Worm (Caenorhabditis elegans): ENCODE results near the gene ZK1010.8.

Gene ZK1010.8

ce11 chrIII:13032429-13033018 is 32.1 kb upstream of the ZK1010.8 start (continued):
- TF ChIP-seq atf-7 (tag; optimal IDR thresholded peaks at IDR 0.05) (no peak), mel-28 (tag; optimal IDR thresholded peaks at IDR 0.05; ENCODE audit: borderline replicate concordance) (no peak), bed-1 (GFP tag; IDR thresholded peaks at IDR 0.05) (no peak), sptf-2 (GFP tag; optimal IDR thresholded peaks at IDR 0.05) (no peak), F55B11.4 (tag; optimal IDR thresholded peaks at IDR 0.05; ENCODE audit: borderline replicate concordance, insufficient read depth) (no peak), hmg-1.2 (GFP tag; IDR thresholded peaks at IDR 0.05) (no peak), madf-10 (tag; optimal IDR thresholded peaks at IDR 0.05) (no peak), dpl-1 (GFP tag; optimal IDR thresholded peaks at IDR 0.05) (no peak), Y56A3A.18 (GFP tag; IDR thresholded peaks at IDR 0.05) (no peak)

DNA sequence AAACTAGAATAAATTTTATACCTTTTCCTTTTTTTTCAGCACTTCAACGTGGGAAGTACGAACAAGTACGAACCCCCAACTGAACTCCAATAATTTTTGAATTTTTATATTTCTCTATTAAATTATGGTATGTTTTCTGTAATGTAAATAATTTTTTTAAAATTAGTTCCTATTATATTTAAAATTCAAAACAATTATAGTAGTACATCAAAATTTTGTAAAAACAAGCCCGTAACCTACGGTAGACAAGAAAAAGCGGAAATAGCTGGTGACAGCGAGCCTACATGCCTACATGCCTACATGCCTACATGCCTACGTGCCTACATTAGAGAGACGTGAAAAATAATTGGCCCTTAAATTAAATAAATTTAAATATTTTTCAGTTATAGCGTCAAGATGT is 31.2 kb upstream of the ZK1010.8 start, which contains the start of gene F14F7.5:
F14F7.5 (plus strand) TSS at position 301 of the 400 bp plus-strand sequence.
- TF ChIP-seq F57C9.4 (tag; optimal IDR thresholded peaks at IDR 0.05), result no peak
- no peak for TF ChIP-seq hmg-20 (GFP tag; IDR thresholded peaks at IDR 0.05)
- TF ChIP-seq sdz-38 (tag; optimal IDR thresholded peaks at IDR 0.05), result no peak
- no peak for TF ChIP-seq nhr-27 (tag; optimal IDR thresholded peaks at IDR 0.05)
- TF ChIP-seq Y53F4B.3 (GFP tag; IDR thresholded peaks at IDR 0.05), result no peak
- no peak for TF ChIP-seq cebp-2 (GFP tag; IDR thresholded peaks at IDR 0.05)
- TF ChIP-seq F57A8.1 (GFP tag; optimal IDR thresholded peaks at IDR 0.05), result no peak
- TF ChIP-seq ccch-3 (GFP tag; optimal IDR thresholded peaks at IDR 0.05), result no peak
- TF ChIP-seq dpl-1 (GFP tag; optimal IDR thresholded peaks at IDR 0.05), result no peak
- TF ChIP-seq pbrm-1 (GFP tag; IDR thresholded peaks at IDR 0.05), result no peak
- TF ChIP-seq mcd-1 (GFP tag; IDR thresholded peaks at IDR 0.05), result no peak
- no peak for TF ChIP-seq let-607 (tag; optimal IDR thresholded peaks at IDR 0.05)
- TF ChIP-seq unc-62 (GFP tag; optimal IDR thresholded peaks at IDR 0.05), result no peak
- no peak for TF ChIP-seq madf-10 (tag; optimal IDR thresholded peaks at IDR 0.05)
- no peak for TF ChIP-seq hsf-1 (GFP tag; IDR thresholded peaks at IDR 0.05)
- TF ChIP-seq ztf-28 (GFP tag; IDR thresholded peaks at IDR 0.05), result no peak
- no peak for TF ChIP-seq akir-1 (GFP tag; optimal IDR thresholded peaks at IDR 0.05)

DNA sequence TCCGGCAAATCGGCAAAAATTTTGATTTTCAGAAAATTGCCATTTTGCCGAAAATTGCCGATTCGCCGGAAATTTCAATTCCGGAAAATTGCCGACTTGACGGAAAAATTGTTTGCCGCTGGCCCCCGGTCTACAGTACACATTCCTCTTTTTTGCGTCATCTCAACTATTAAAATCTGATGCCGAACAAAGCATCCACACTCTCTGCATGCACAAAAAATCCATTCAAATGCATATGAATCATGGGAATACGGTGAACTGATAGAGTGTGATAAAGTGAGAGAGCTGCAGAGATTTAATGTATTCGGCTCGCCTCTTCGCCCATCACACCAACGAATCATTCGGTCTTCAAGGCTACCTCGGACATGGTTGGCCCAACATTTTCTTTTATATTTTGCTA is 30.1 kb upstream of the ZK1010.8 start, which contains the start of gene F14F7.7:
F14F7.7 (plus strand) TSS at position 354 of the 400 bp plus-strand sequence.
- no peak for TF ChIP-seq snpc-4 (GFP tag; optimal IDR thresholded peaks at IDR 0.05)
- TF ChIP-seq snpc-4 (tag; optimal IDR thresholded peaks at IDR 0.05), result no peak
- TF ChIP-seq ets-4 (GFP tag; optimal IDR thresholded peaks at IDR 0.05), result no peak
- TF ChIP-seq ekl-4 (GFP tag; IDR thresholded peaks at IDR 0.05), result no peak
- TF ChIP-seq hmg-1.2 (GFP tag; IDR thresholded peaks at IDR 0.05), result no peak
- no peak for TF ChIP-seq F33H1.4 (GFP tag; IDR thresholded peaks at IDR 0.05)
- no peak for TF ChIP-seq Y79H2A.3 (GFP tag; conservative IDR thresholded peaks at IDR 0.05)
- no peak for TF ChIP-seq nhr-90 (tag; optimal IDR thresholded peaks at IDR 0.05)
- TF ChIP-seq Y56A3A.18 (GFP tag; IDR thresholded peaks at IDR 0.05), result no peak
- no peak for TF ChIP-seq F49E8.2 (tag; optimal IDR thresholded peaks at IDR 0.05; ENCODE audit: insufficient read depth)
- no peak for TF ChIP-seq cebp-2 (GFP tag; IDR thresholded peaks at IDR 0.05)
- TF ChIP-seq hlh-26 (GFP tag; conservative IDR thresholded peaks at IDR 0.05), result no peak
- no peak for TF ChIP-seq F52B5.7 (tag; optimal IDR thresholded peaks at IDR 0.05)
- no peak for TF ChIP-seq athp-1 (tag; optimal IDR thresholded peaks at IDR 0.05)
- no peak for TF ChIP-seq nfya-2 (GFP tag; IDR thresholded peaks at IDR 0.05)
- TF ChIP-seq bed-2 (GFP tag; IDR thresholded peaks at IDR 0.05), result no peak
- no peak for TF ChIP-seq fkh-3 (tag; optimal IDR thresholded peaks at IDR 0.05)
